Fruit fly (Drosophila melanogaster): ENCODE data around the gene otu.

otu gene

dm6 chrX:8444883-8445572, 44.3 kb downstream of the otu start (continued):
- TF ChIP-seq CG6254 (GFP tag; optimal IDR thresholded peaks at IDR 0.05) = peak; percentile 25
- no peak for TF ChIP-seq NfI (GFP tag; optimal IDR thresholded peaks at IDR 0.05)
- peak; percentile 11 for TF ChIP-seq CG4820 (GFP tag; optimal IDR thresholded peaks at IDR 0.05)
- peak; percentile 24 for TF ChIP-seq CG3281 (GFP tag; optimal IDR thresholded peaks at IDR 0.05)
- TF ChIP-seq CG16815 (GFP tag; optimal IDR thresholded peaks at IDR 0.05) = peak; percentile 6
- peak; percentile 23 for TF ChIP-seq CG7271 (tag; optimal IDR thresholded peaks at IDR 0.05)
- TF ChIP-seq Hr51 (GFP tag; optimal IDR thresholded peaks at IDR 0.05) = peak in 1 of 2 experiments; percentile 75
- TF ChIP-seq NC2α (GFP tag; optimal IDR thresholded peaks at IDR 0.05) = no peak
- TF ChIP-seq grn (GFP tag; optimal IDR thresholded peaks at IDR 0.05) = no peak
- no peak for TF ChIP-seq Dref (GFP tag; IDR thresholded peaks at IDR 0.05)
- no peak for TF ChIP-seq CG10565 (GFP tag; optimal IDR thresholded peaks at IDR 0.05)
- peak; percentile 63 for TF ChIP-seq unpg (GFP tag; optimal IDR thresholded peaks at IDR 0.05)
- TF ChIP-seq Lhr (GFP tag; optimal IDR thresholded peaks at IDR 0.05) = no peak
- TF ChIP-seq pum (GFP tag; optimal IDR thresholded peaks at IDR 0.05) = no peak
- 0 out of 2 replicates have a peak, but pooled peaks have one; percentile 17 for TF ChIP-seq esg (GFP tag; conservative IDR thresholded peaks at IDR 0.05)
- TF ChIP-seq TFAM (GFP tag; optimal IDR thresholded peaks at IDR 0.05) = no peak
- TF ChIP-seq CG12155 (GFP tag; optimal IDR thresholded peaks at IDR 0.05) = peak; percentile 2
- no peak for TF ChIP-seq CG17186 (GFP tag; optimal IDR thresholded peaks at IDR 0.05)
- TF ChIP-seq CG11504 (tag; optimal IDR thresholded peaks at IDR 0.05) = peak; percentile 72
- peak; percentile 90 for TF ChIP-seq CG15696 (tag; optimal IDR thresholded peaks at IDR 0.05)
- TF ChIP-seq CG1647 (GFP tag; optimal IDR thresholded peaks at IDR 0.05) = no peak
- peak; percentile 51; the same call in 2 of the 3 replicates for TF ChIP-seq croc (GFP tag; conservative IDR thresholded peaks at IDR 0.05)
- TF ChIP-seq Sox102F (GFP tag; optimal IDR thresholded peaks at IDR 0.05) = peak; percentile 72
- peak; percentile 46 for TF ChIP-seq CG12659 (GFP tag; optimal IDR thresholded peaks at IDR 0.05)
- no peak for TF ChIP-seq z (GFP tag; IDR thresholded peaks at IDR 0.05)
- no peak for TF ChIP-seq dimm (GFP tag; IDR thresholded peaks at IDR 0.05)
- peak; percentile 22; the same call in 1 of the 2 replicates for TF ChIP-seq MBD-R2 (GFP tag; IDR thresholded peaks at IDR 0.05)
- peak; percentile 21 for TF ChIP-seq Fer3 (tag; optimal IDR thresholded peaks at IDR 0.05)
- no peak for TF ChIP-seq Taf1 (GFP tag; IDR thresholded peaks at IDR 0.05)
- peak; percentile 28 for TF ChIP-seq sens (GFP tag)
- no peak for TF ChIP-seq corto (GFP tag; optimal IDR thresholded peaks at IDR 0.05)
- peak; percentile 77 for TF ChIP-seq CoRest (tag; optimal IDR thresholded peaks at IDR 0.05)
- peak; percentile 37 for TF ChIP-seq sqz (GFP tag; optimal IDR thresholded peaks at IDR 0.05)
- 0 out of 3 replicates have a peak, but pooled peaks have one; percentile 30 for TF ChIP-seq CG2199 (GFP tag; IDR thresholded peaks at IDR 0.05)
- peak; percentile 35 for TF ChIP-seq CG1603 (tag; optimal IDR thresholded peaks at IDR 0.05)
- peak; percentile 7 for TF ChIP-seq org-1 (GFP tag; optimal IDR thresholded peaks at IDR 0.05)
- TF ChIP-seq CG11695 (GFP tag; IDR thresholded peaks at IDR 0.05) = 0 out of 3 replicates have a peak, but pooled peaks have one; percentile 57
- peak; percentile 62 for TF ChIP-seq CG4404 (GFP tag; IDR thresholded peaks at IDR 0.05)
- TF ChIP-seq CG12744 (GFP tag; optimal IDR thresholded peaks at IDR 0.05) = no peak
- peak; percentile 54 for TF ChIP-seq cg (GFP tag; optimal IDR thresholded peaks at IDR 0.05)
- TF ChIP-seq Oli (tag; optimal IDR thresholded peaks at IDR 0.05) = peak; percentile 63
- no peak for TF ChIP-seq CG8944 (GFP tag; optimal IDR thresholded peaks at IDR 0.05)
- TF ChIP-seq Tbp (GFP tag; optimal IDR thresholded peaks at IDR 0.05) = no peak
- TF ChIP-seq vnd (GFP tag; IDR thresholded peaks at IDR 0.05; ENCODE audit: partially characterized antibody) = peak; percentile 39; the same call in 2 of the 3 replicates
- no peak for TF ChIP-seq Dip3 (GFP tag; optimal IDR thresholded peaks at IDR 0.05)
- TF ChIP-seq Atf6 (GFP tag; IDR thresholded peaks at IDR 0.05) = 0 out of 2 replicates have a peak, but pooled peaks have one; percentile 13
- TF ChIP-seq ase (GFP tag; IDR thresholded peaks at IDR 0.05) = peak; percentile 5; the same call in 1 of the 3 replicates
- peak; percentile 66 for TF ChIP-seq Blimp-1 (GFP tag; optimal IDR thresholded peaks at IDR 0.05)
- peak; percentile 64 for TF ChIP-seq CG17328 (GFP tag; IDR thresholded peaks at IDR 0.05)
